Fruit fly (Drosophila melanogaster): ENCODE data around the gene CCT2.
A peak's percentile ranks its signal among the peaks of the same experiment; 100 is the strongest.

The CCT2 gene

dm6 chrX:9136776-9137550, 47.6 kb downstream of the CCT2 start (continued):
- no peak for TF ChIP-seq B-H2 (GFP tag; optimal IDR thresholded peaks at IDR 0.05)
- no peak for TF ChIP-seq zen2 (GFP tag; IDR thresholded peaks at IDR 0.05; ENCODE audit: partially characterized antibody)
- no peak for TF ChIP-seq CG3995 (GFP tag; optimal IDR thresholded peaks at IDR 0.05)
- TF ChIP-seq CG14965 (GFP tag; optimal IDR thresholded peaks at IDR 0.05; ENCODE audit: borderline replicate concordance), result no peak
- no peak for TF ChIP-seq CG15073 (GFP tag; optimal IDR thresholded peaks at IDR 0.05)
- no peak for TF ChIP-seq CG6854 (GFP tag; optimal IDR thresholded peaks at IDR 0.05)
- TF ChIP-seq amos (GFP tag; IDR thresholded peaks at IDR 0.05; ENCODE audit: partially characterized antibody), result no peak
- peak; percentile 62 for TF ChIP-seq PHDP (tag; optimal IDR thresholded peaks at IDR 0.05)
- TF ChIP-seq H2.0 (GFP tag; IDR thresholded peaks at IDR 0.05), result peak; percentile 30
- no peak for TF ChIP-seq cato (GFP tag; optimal IDR thresholded peaks at IDR 0.05; ENCODE audit: borderline replicate concordance)
- TF ChIP-seq CG4707 (GFP tag; optimal IDR thresholded peaks at IDR 0.05), result peak; percentile 16
- TF ChIP-seq vvl (GFP tag; IDR thresholded peaks at IDR 0.05), result peak; percentile 62
- TF ChIP-seq ttk (GFP tag; IDR thresholded peaks at IDR 0.05), result 0 out of 2 replicates have a peak, but pooled peaks have one; percentile 46
- TF ChIP-seq grn (GFP tag; optimal IDR thresholded peaks at IDR 0.05), result no peak
- peak; percentile 25 for TF ChIP-seq run (tag; optimal IDR thresholded peaks at IDR 0.05)
- TF ChIP-seq ara (GFP tag; IDR thresholded peaks at IDR 0.05), result no peak
- peak; percentile 26 for TF ChIP-seq CG12236 (GFP tag; optimal IDR thresholded peaks at IDR 0.05)
- TF ChIP-seq zfh2 (GFP tag; optimal IDR thresholded peaks at IDR 0.05), result no peak
- peak; percentile 25 for TF ChIP-seq CG3407 (GFP tag; optimal IDR thresholded peaks at IDR 0.05)
- peak; percentile 16 for TF ChIP-seq Fer3 (tag; optimal IDR thresholded peaks at IDR 0.05)
- peak; percentile 37 for TF ChIP-seq tin (GFP tag; optimal IDR thresholded peaks at IDR 0.05)
- peak; percentile 58 for TF ChIP-seq zf30C (GFP tag; optimal IDR thresholded peaks at IDR 0.05)
- TF ChIP-seq CG11695 (GFP tag; IDR thresholded peaks at IDR 0.05), result peak; percentile 60; the same call in 1 of the 3 replicates
- no peak for TF ChIP-seq TFAM (GFP tag; optimal IDR thresholded peaks at IDR 0.05)
- no peak for TF ChIP-seq cas (GFP tag; IDR thresholded peaks at IDR 0.05)
- TF ChIP-seq pfk (GFP tag; optimal IDR thresholded peaks at IDR 0.05), result no peak
- peak; percentile 12 for TF ChIP-seq CG7556 (GFP tag; optimal IDR thresholded peaks at IDR 0.05)

DNA sequence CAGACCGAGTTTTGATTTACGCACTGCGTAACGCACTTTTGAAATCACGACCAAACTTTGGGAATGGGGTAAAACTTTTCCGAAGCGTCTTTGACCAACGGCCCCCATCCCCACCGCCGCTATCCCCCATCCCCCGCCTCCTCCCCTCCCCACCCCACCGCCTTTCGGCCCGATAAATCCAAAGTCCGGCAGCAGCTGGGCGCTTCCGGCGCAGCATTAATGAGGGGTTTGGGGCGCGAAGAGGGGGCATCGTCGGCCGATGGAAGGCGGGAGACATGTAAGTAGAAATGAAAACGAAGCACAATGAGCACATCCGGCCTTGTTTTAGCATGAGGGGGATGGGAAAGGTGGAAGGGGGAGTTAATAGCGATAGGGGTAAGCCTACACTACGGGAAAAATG, 49.8 kb downstream of the CCT2 start:
- peak; percentile 43 for TF ChIP-seq nau (GFP tag; optimal IDR thresholded peaks at IDR 0.05)
- TF ChIP-seq oc (tag; optimal IDR thresholded peaks at IDR 0.05), result peak; percentile 46
- no peak for TF ChIP-seq CG6654 (GFP tag; optimal IDR thresholded peaks at IDR 0.05)
- no peak for TF ChIP-seq Max (GFP tag; optimal IDR thresholded peaks at IDR 0.05)
- TF ChIP-seq Awh (GFP tag; IDR thresholded peaks at IDR 0.05), result 0 out of 2 replicates have a peak, but pooled peaks have one; percentile 41
- TF ChIP-seq HHEX (GFP tag; optimal IDR thresholded peaks at IDR 0.05), result peak; percentile 59
- no peak for TF ChIP-seq CG1233 (GFP tag; optimal IDR thresholded peaks at IDR 0.05)
- peak; percentile 41 for TF ChIP-seq mirr (GFP tag; optimal IDR thresholded peaks at IDR 0.05)
- TF ChIP-seq CG7839 (tag; optimal IDR thresholded peaks at IDR 0.05), result no peak
- no peak for TF ChIP-seq ac (GFP tag; optimal IDR thresholded peaks at IDR 0.05)
- TF ChIP-seq kah (GFP tag; optimal IDR thresholded peaks at IDR 0.05), result peak; percentile 23
- TF ChIP-seq sens-2 (GFP tag; IDR thresholded peaks at IDR 0.05), result no peak
- TF ChIP-seq lab (GFP tag; optimal IDR thresholded peaks at IDR 0.05), result peak; percentile 30
- 0 out of 3 replicates have a peak, but pooled peaks have one; percentile 23 for TF ChIP-seq Optix (GFP tag; IDR thresholded peaks at IDR 0.05)
- TF ChIP-seq ATbp (GFP tag; optimal IDR thresholded peaks at IDR 0.05), result peak; percentile 3
- 0 out of 4 replicates have a peak, but pooled peaks have one; percentile 8 for TF ChIP-seq chinmo (GFP tag; IDR thresholded peaks at IDR 0.05; ENCODE audit: partially characterized antibody)
- TF ChIP-seq CG18599 (GFP tag; optimal IDR thresholded peaks at IDR 0.05), result peak; percentile 20
- peak; percentile 38 for TF ChIP-seq CG32532 (GFP tag; IDR thresholded peaks at IDR 0.05)
- peak; percentile 56 for TF ChIP-seq Deaf1 (tag; optimal IDR thresholded peaks at IDR 0.05)
- TF ChIP-seq nom (GFP tag; optimal IDR thresholded peaks at IDR 0.05), result peak; percentile 96
- no peak for TF ChIP-seq CkIIα-i1 (GFP tag; IDR thresholded peaks at IDR 0.05)
- TF ChIP-seq CG12071 (GFP tag; optimal IDR thresholded peaks at IDR 0.05), result peak; percentile 12
